Fruit fly (Drosophila melanogaster): ENCODE measurements around the gene BigH1.

The BigH1 gene

dm6 chr3R:14692230-14692970 lies 29.1 kb downstream of the BigH1 start (continued):
- TF ChIP-seq sr (GFP tag; IDR thresholded peaks at IDR 0.05) (no peak; the same call in 2 of the 3 replicates), z (GFP tag; IDR thresholded peaks at IDR 0.05) (no peak), ham (GFP tag; IDR thresholded peaks at IDR 0.05) (no peak), CG17385 (GFP tag; optimal IDR thresholded peaks at IDR 0.05) (peak; percentile 60), Ravus (GFP tag; IDR thresholded peaks at IDR 0.05) (peak; percentile 19; the same call in 1 of the 2 replicates), croc (GFP tag; conservative IDR thresholded peaks at IDR 0.05) (peak; percentile 52; the same call in 2 of the 3 replicates), fd64A (GFP tag; optimal IDR thresholded peaks at IDR 0.05) (peak; percentile 59), CG6175 (GFP tag; IDR thresholded peaks at IDR 0.05) (no peak), sug (tag; optimal IDR thresholded peaks at IDR 0.05) (no peak), pb (GFP tag; optimal IDR thresholded peaks at IDR 0.05) (peak; percentile 27), Asciz (GFP tag; optimal IDR thresholded peaks at IDR 0.05) (peak; percentile 64), bab2 (GFP tag; optimal IDR thresholded peaks at IDR 0.05) (peak; percentile 38), Opbp (GFP tag; IDR thresholded peaks at IDR 0.05; ENCODE audit: partially characterized antibody) (no peak), Fer2 (tag; optimal IDR thresholded peaks at IDR 0.05) (no peak), CG2116 (GFP tag; optimal IDR thresholded peaks at IDR 0.05) (peak; percentile 11), CG31365 (tag; optimal IDR thresholded peaks at IDR 0.05) (no peak), Hmr (GFP tag; optimal IDR thresholded peaks at IDR 0.05) (no peak), fu2 (GFP tag; optimal IDR thresholded peaks at IDR 0.05) (no peak), pzg (GFP tag; optimal IDR thresholded peaks at IDR 0.05) (no peak), CG8924 (tag; optimal IDR thresholded peaks at IDR 0.05) (peak; percentile 58), ATbp (GFP tag; optimal IDR thresholded peaks at IDR 0.05) (peak; percentile 74), Nf-YC (tag; optimal IDR thresholded peaks at IDR 0.05) (no peak), ase (GFP tag; IDR thresholded peaks at IDR 0.05) (no peak; the same call in 2 of the 3 replicates), sens (GFP tag) (peak; percentile 95), sd (tag; optimal IDR thresholded peaks at IDR 0.05) (peak; percentile 51), CG2678 (tag; optimal IDR thresholded peaks at IDR 0.05) (peak; percentile 71), CG10366 (GFP tag; IDR thresholded peaks at IDR 0.05) (peak; percentile 45; the same call in 1 of the 2 replicates), Doc3 (GFP tag; IDR thresholded peaks at IDR 0.05; ENCODE audit: partially characterized antibody) (no peak), CG17829 (tag; optimal IDR thresholded peaks at IDR 0.05) (peak; percentile 87), pho (GFP tag; optimal IDR thresholded peaks at IDR 0.05) (no peak), CG15269 (tag; optimal IDR thresholded peaks at IDR 0.05) (peak; percentile 9), PHDP (tag; optimal IDR thresholded peaks at IDR 0.05) (peak; percentile 54), Oaz (GFP tag; IDR thresholded peaks at IDR 0.05) (no peak), cas (GFP tag; IDR thresholded peaks at IDR 0.05) (no peak), CG14050 (GFP tag; IDR thresholded peaks at IDR 0.05) (no peak), CG17612 (GFP tag; IDR thresholded peaks at IDR 0.05) (no peak), CG30431 (GFP tag; optimal IDR thresholded peaks at IDR 0.05) (peak; percentile 53), Antp (GFP tag; optimal IDR thresholded peaks at IDR 0.05) (peak; percentile 69), CG8089 (GFP tag; optimal IDR thresholded peaks at IDR 0.05) (peak; percentile 58), CG6765 (GFP tag; optimal IDR thresholded peaks at IDR 0.05) (no peak), CG13424 (tag; optimal IDR thresholded peaks at IDR 0.05) (peak; percentile 58), cwo (GFP tag; optimal IDR thresholded peaks at IDR 0.05) (no peak), row (GFP tag; IDR thresholded peaks at IDR 0.05) (peak; percentile 71), CG2889 (GFP tag; IDR thresholded peaks at IDR 0.05) (no peak), bbx (GFP tag; IDR thresholded peaks at IDR 0.05; ENCODE audit: partially characterized antibody) (no peak), Vsx1 (GFP tag; optimal IDR thresholded peaks at IDR 0.05) (no peak), fd3F (GFP tag; optimal IDR thresholded peaks at IDR 0.05) (no peak), sqz (GFP tag; optimal IDR thresholded peaks at IDR 0.05) (peak; percentile 65), fru (optimal IDR thresholded peaks at IDR 0.05) (no peak), hb (GFP tag; IDR thresholded peaks at IDR 0.05; ENCODE audit: partially characterized antibody) (no peak)

All from whole organism, embryonic.